Worm (Caenorhabditis elegans) whole organism, L4/young adult: ENCODE data around the gene cyp-34A7.

ENCODE experiments used
- W03F9.2 ChIP-seq: fragments of 150-350 bp; optimal IDR thresholded peaks from 2 replicates; lab custom pipeline; 2014; ENCODE audit warnings: missing biosample characterization, missing genetic modification characterization
- dao-5 ChIP-seq: sonication (generic microtip); optimal IDR thresholded peaks from 2 replicates; lab custom pipeline; 2016; ENCODE audit warnings: missing genotype, missing genetic modification characterization, moderate library complexity, missing compliant biosample characterization
- him-1 ChIP-seq: sonication (generic microtip); optimal IDR thresholded peaks from 2 replicates; lab custom pipeline; 2016; ENCODE audit warnings: missing genotype, missing genetic modification reagents, missing genetic modification characterization, missing compliant biosample characterization

DNA sequence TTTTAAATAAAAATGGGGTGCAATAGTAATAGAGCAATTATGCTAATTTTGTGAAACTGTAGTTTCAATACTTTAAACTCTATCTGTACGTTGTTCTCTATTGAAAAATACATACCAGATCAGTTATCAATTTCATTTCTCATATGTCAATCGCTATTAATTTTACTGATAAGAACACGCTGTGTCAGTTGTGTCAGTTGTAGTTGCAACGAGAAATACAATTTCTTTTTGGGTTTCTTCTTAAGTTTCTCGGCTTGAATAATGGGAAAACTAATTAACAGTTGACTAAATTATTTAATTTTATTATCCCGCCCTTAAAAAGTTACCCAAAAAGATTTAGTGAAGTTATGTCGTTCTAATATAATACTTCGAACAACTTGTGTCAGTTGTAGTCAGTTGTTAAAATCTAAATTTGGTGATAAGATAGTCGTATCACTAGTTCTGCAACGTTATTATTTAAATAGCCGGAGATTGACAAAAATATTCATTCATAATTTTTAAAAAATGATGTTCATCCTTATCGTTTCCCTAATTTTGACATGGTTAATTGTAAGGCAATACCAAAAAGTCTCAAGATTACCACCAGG is 27.6 kb downstream of the cyp-34A7 start, which contains the start of gene cyp-35A5:
- TF ChIP-seq dao-5 (tag; lab: Kevin White, UChicago) (no peak), him-1 (tag; lab: Kevin White, UChicago) (no peak), W03F9.2 (no peak)
